Worm (Caenorhabditis elegans) whole organism, L4 larva: Measurements from ENCODE around the gene T24D5.4.

Experiments used
- dve-1 ChIP-seq: sonication (generic microtip); optimal IDR thresholded peaks from 2 replicates; lab custom pipeline; 2017; ENCODE audit warnings: antibody characterized with exemption, mild to moderate bottlenecking, missing genetic modification characterization, missing compliant biosample characterization; ENCODE audit not compliant: insufficient read depth
- lin-13 ChIP-seq: fragments of 150-350 bp; optimal IDR thresholded peaks from 2 replicates; lab custom pipeline; 2014; ENCODE audit warnings: missing biosample characterization, missing genetic modification reagents, missing genetic modification characterization
- lir-3 ChIP-seq: sonication (generic microtip); optimal IDR thresholded peaks from 2 replicates; lab custom pipeline; 2016; ENCODE audit warnings: mild to moderate bottlenecking, missing genetic modification characterization, missing compliant biosample characterization
- nhr-41 ChIP-seq: fragments of 200-800 bp; sonication (Bioruptor generic); IDR thresholded peaks from 2 replicates; pipeline ENCODE4 v1.3.6; 2022; ENCODE audit warnings: missing genetic modification reagents, missing genetic modification characterization, missing compliant biosample characterization
- nhr-77 ChIP-seq: fragments of 150-350 bp; optimal IDR thresholded peaks from 2 replicates; lab custom pipeline; 2014; ENCODE audit warnings: missing biosample characterization, missing genetic modification characterization
- skn-1 ChIP-seq: fragments of 150-350 bp; optimal IDR thresholded peaks from 2 replicates; lab custom pipeline; 2014; ENCODE audit warnings: missing biosample characterization, missing genetic modification characterization

DNA sequence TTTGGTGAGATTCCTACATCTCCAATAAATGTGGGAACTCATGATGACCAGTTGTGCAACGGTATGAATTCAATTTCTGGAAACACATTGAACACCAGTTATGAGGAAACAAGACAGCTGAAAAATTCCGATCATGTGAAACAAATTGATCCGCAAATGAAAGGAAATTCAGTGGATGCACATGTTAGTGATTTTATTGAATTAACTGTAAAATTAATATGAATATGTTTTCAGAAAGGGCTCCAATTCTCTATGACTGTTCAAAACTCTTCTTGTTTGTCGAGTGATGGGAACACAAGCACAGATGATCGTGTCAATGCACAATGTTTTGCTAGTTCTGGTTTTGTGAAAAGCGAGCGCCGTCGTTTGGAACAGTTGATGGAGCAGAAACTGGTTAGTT lies 23.3 kb downstream of the T24D5.4 start:
- no peak for TF ChIP-seq lin-13
- TF ChIP-seq dve-1 (tag; lab: Kevin White, UChicago) = no peak
- TF ChIP-seq nhr-41 (GFP tag; lab: Robert Waterston, UW) = no peak
- no peak for TF ChIP-seq nhr-77
- TF ChIP-seq skn-1 = no peak
- no peak for TF ChIP-seq lir-3 (tag; lab: Kevin White, UChicago)
